Worm (Caenorhabditis elegans): ENCODE data around the gene Y72A10A.1.

The Y72A10A.1 gene

ce11 chrX:6167376-6167775 lies 29.2 kb upstream of the Y72A10A.1 start:
- TF ChIP-seq ceh-32 (tag; optimal IDR thresholded peaks at IDR 0.05; ENCODE audit: poor library complexity), result no peak
- peak; percentile 37 for TF ChIP-seq dmd-6 (GFP tag; IDR thresholded peaks at IDR 0.05)
- TF ChIP-seq zfp-2 (tag; optimal IDR thresholded peaks at IDR 0.05), result no peak
- TF ChIP-seq lsy-2 (tag; optimal IDR thresholded peaks at IDR 0.05), result no peak
- TF ChIP-seq ceh-62 (tag; optimal IDR thresholded peaks at IDR 0.05), result no peak
- TF ChIP-seq attf-4 (tag; optimal IDR thresholded peaks at IDR 0.05), result no peak
- peak in 1 of 2 experiments; percentile 89 for TF ChIP-seq unc-62 (GFP tag; optimal IDR thresholded peaks at IDR 0.05 in 1 of 2)
- TF ChIP-seq unc-62 (tag; optimal IDR thresholded peaks at IDR 0.05), result no peak
- no peak for TF ChIP-seq daf-16 (GFP tag; optimal IDR thresholded peaks at IDR 0.05)
- TF ChIP-seq daf-16 (tag; optimal IDR thresholded peaks at IDR 0.05), result peak; percentile 17
- TF ChIP-seq tag-97 (GFP tag; IDR thresholded peaks at IDR 0.05), result no peak
- TF ChIP-seq lin-29 (GFP tag; IDR thresholded peaks at IDR 0.05), result no peak
- no peak for TF ChIP-seq gei-8 (GFP tag; optimal IDR thresholded peaks at IDR 0.05)
- no peak for TF ChIP-seq zip-11 (GFP tag; IDR thresholded peaks at IDR 0.05)

ce11 chrX:6162037-6162436 lies 23.9 kb upstream of the Y72A10A.1 start:
- TF ChIP-seq zip-2 (tag; optimal IDR thresholded peaks at IDR 0.05), result no peak
- 0 out of 2 replicates have a peak, but pooled peaks have one; percentile 24 for TF ChIP-seq mxl-2 (GFP tag; conservative IDR thresholded peaks at IDR 0.05)
- peak; percentile 71 for TF ChIP-seq set-16 (GFP tag; IDR thresholded peaks at IDR 0.05)

- TF ChIP-seq dmd-6 (GFP tag; IDR thresholded peaks at IDR 0.05), result no peak
- peak; percentile 66 for TF ChIP-seq aha-1 (tag)
- TF ChIP-seq lin-38 (GFP tag; IDR thresholded peaks at IDR 0.05), result no peak
Observed at ce11 chrX:6160427-6160826, 22.3 kb upstream of the Y72A10A.1 start, which contains the start of gene odd-2. TSS of gene odd-2 (minus strand) at chrX:6160527.

ce11 chrX:6159562-6159961 lies 21.4 kb upstream of the Y72A10A.1 start:
- TF ChIP-seq pqm-1 (tag; optimal IDR thresholded peaks at IDR 0.05) (no peak), attf-4 (tag; optimal IDR thresholded peaks at IDR 0.05) (no peak), daf-16 (GFP tag; optimal IDR thresholded peaks at IDR 0.05) (no peak), daf-16 (tag; optimal IDR thresholded peaks at IDR 0.05) (no peak), lin-15B (tag; optimal IDR thresholded peaks at IDR 0.05) (no peak), lir-3 (tag; optimal IDR thresholded peaks at IDR 0.05) (no peak), ama-1 (optimal IDR thresholded peaks at IDR 0.05) (no peak), snpc-1.2 (GFP tag; IDR thresholded peaks at IDR 0.05) (no peak), unc-62 (GFP tag; optimal IDR thresholded peaks at IDR 0.05 in 1 of 2) (peak in 1 of 2 experiments; percentile 91), unc-62 (tag; optimal IDR thresholded peaks at IDR 0.05) (no peak)

ce11 chrX:6157411-6157916 lies 19.3 kb upstream of the Y72A10A.1 start:
- TF ChIP-seq zfp-3 (GFP tag; conservative IDR thresholded peaks at IDR 0.05) (no peak), aha-1 (tag) (peak; percentile 39)

ce11 chrX:6155436-6155835 lies 17.3 kb upstream of the Y72A10A.1 start:
- TF ChIP-seq zfp-3 (GFP tag; conservative IDR thresholded peaks at IDR 0.05), result no peak
- no peak for TF ChIP-seq lir-3 (tag; optimal IDR thresholded peaks at IDR 0.05)
- no peak for TF ChIP-seq lim-7 (GFP tag; IDR thresholded peaks at IDR 0.05)
- no peak for TF ChIP-seq ztf-11 (tag; optimal IDR thresholded peaks at IDR 0.05)
- no peak for TF ChIP-seq fos-1 (tag; optimal IDR thresholded peaks at IDR 0.05)
- TF ChIP-seq hif-1 (tag; optimal IDR thresholded peaks at IDR 0.05), result no peak
- TF ChIP-seq madf-5 (GFP tag; IDR thresholded peaks at IDR 0.05), result no peak
- TF ChIP-seq Y5F2A.4 (GFP tag; optimal IDR thresholded peaks at IDR 0.05), result no peak
- TF ChIP-seq nhr-111 (GFP tag; optimal IDR thresholded peaks at IDR 0.05), result no peak
- no peak for TF ChIP-seq set-16 (GFP tag; IDR thresholded peaks at IDR 0.05)
- no peak for TF ChIP-seq rbr-2 (tag; optimal IDR thresholded peaks at IDR 0.05)
- TF ChIP-seq nhr-28 (tag; optimal IDR thresholded peaks at IDR 0.05), result no peak
- no peak for TF ChIP-seq ces-1 (GFP tag; optimal IDR thresholded peaks at IDR 0.05)
- TF ChIP-seq nhr-10 (tag; optimal IDR thresholded peaks at IDR 0.05), result no peak
- TF ChIP-seq daf-12 (tag; optimal IDR thresholded peaks at IDR 0.05), result no peak
- TF ChIP-seq lin-38 (GFP tag; IDR thresholded peaks at IDR 0.05), result no peak
- TF ChIP-seq tag-97 (GFP tag; IDR thresholded peaks at IDR 0.05), result no peak
- TF ChIP-seq nhr-6 (tag; optimal IDR thresholded peaks at IDR 0.05), result no peak
- no peak for TF ChIP-seq hmg-1.1 (GFP tag; IDR thresholded peaks at IDR 0.05)
- no peak for TF ChIP-seq hlh-11 (tag; optimal IDR thresholded peaks at IDR 0.05)
